Fruit fly (Drosophila melanogaster) whole organism, embryonic: ENCODE results near the gene CG13659.
A peak's percentile ranks its signal among the peaks of the same experiment; 100 is the strongest.

Source experiments
- BEAF-32 ChIP-seq: fragments of 200-800 bp; sonication (Bioruptor generic); optimal IDR thresholded peaks from 3 replicates; lab custom pipeline; 2017; ENCODE audit warnings: missing biosample characterization, missing genetic modification characterization, mild to moderate bottlenecking, moderate library complexity, missing genetic modification reagents
- CG10979 ChIP-seq: fragments of 200-800 bp; sonication (Bioruptor generic); optimal IDR thresholded peaks from 2 replicates; lab custom pipeline; 2018; ENCODE audit warnings: missing biosample characterization, mild to moderate bottlenecking, missing genetic modification characterization, moderate library complexity
- CG11456 ChIP-seq: fragments of 200-800 bp; sonication (Bioruptor generic); IDR thresholded peaks from 3 replicates; pipeline ENCODE4 v1.3.6; 2022; ENCODE audit warnings: missing biosample characterization, missing genetic modification characterization
- CG12104 ChIP-seq: fragments of 200-800 bp; sonication (Bioruptor generic); optimal IDR thresholded peaks from 3 replicates; lab custom pipeline; 2016; ENCODE audit warnings: missing biosample characterization, missing genetic modification characterization
- CG1233 ChIP-seq: fragments of 200-800 bp; sonication (Bioruptor generic); optimal IDR thresholded peaks from 4 replicates; lab custom pipeline; 2018; ENCODE audit warnings: missing biosample characterization, mild to moderate bottlenecking, missing genetic modification characterization
- CG13296 ChIP-seq: fragments of 200-800 bp; sonication (Bioruptor generic); optimal IDR thresholded peaks from 3 replicates; lab custom pipeline; 2018; ENCODE audit warnings: missing biosample characterization, mild to moderate bottlenecking, missing genetic modification characterization
- CG15073 ChIP-seq: fragments of 200-800 bp; sonication (Bioruptor generic); optimal IDR thresholded peaks from 2 replicates; lab custom pipeline; 2016; ENCODE audit warnings: missing biosample characterization, missing genetic modification characterization
- CG15514 ChIP-seq: fragments of 200-800 bp; sonication (Bioruptor generic); optimal IDR thresholded peaks from 3 replicates; lab custom pipeline; 2017; ENCODE audit warnings: missing biosample characterization, missing genetic modification characterization, mild to moderate bottlenecking, moderate library complexity, missing genetic modification reagents
- CG1647 ChIP-seq: fragments of 200-800 bp; sonication (Bioruptor generic); optimal IDR thresholded peaks from 3 replicates; lab custom pipeline; 2016; ENCODE audit warnings: missing biosample characterization, missing genetic modification characterization
- CG32767 ChIP-seq: fragments of 200-800 bp; sonication (Bioruptor generic); IDR thresholded peaks from 2 replicates; pipeline ENCODE4 v1.3.6; 2022; ENCODE audit warnings: missing biosample characterization, missing genetic modification characterization
- CG3281 ChIP-seq: fragments of 200-800 bp; sonication (Bioruptor generic); optimal IDR thresholded peaks from 3 replicates; lab custom pipeline; 2017; ENCODE audit warnings: missing biosample characterization, mild to moderate bottlenecking, missing genetic modification characterization
- CG5245 ChIP-seq: fragments of 200-800 bp; sonication (Bioruptor generic); optimal IDR thresholded peaks from 3 replicates; lab custom pipeline; 2016; ENCODE audit warnings: missing biosample characterization, missing genetic modification characterization
- CG7839 ChIP-seq: fragments of 200-800 bp; sonication (Bioruptor generic); optimal IDR thresholded peaks from 3 replicates; lab custom pipeline; 2018; ENCODE audit warnings: missing biosample characterization, mild to moderate bottlenecking, missing genetic modification characterization, moderate library complexity
- CG9437 ChIP-seq: fragments of 200-800 bp; sonication (Bioruptor generic); optimal IDR thresholded peaks from 2 replicates; lab custom pipeline; 2018; ENCODE audit warnings: missing biosample characterization, mild to moderate bottlenecking, missing genetic modification characterization
- CTCF ChIP-seq: fragments of 200-800 bp; sonication (Bioruptor generic); optimal IDR thresholded peaks from 2 replicates; lab custom pipeline; 2017; ENCODE audit warnings: missing biosample characterization, mild to moderate bottlenecking, missing genetic modification characterization, moderate library complexity
- D19B ChIP-seq: fragments of 200-800 bp; sonication (Bioruptor generic); optimal IDR thresholded peaks from 2 replicates; lab custom pipeline; 2017; ENCODE audit warnings: missing biosample characterization, mild to moderate bottlenecking, missing genetic modification characterization
- Dip2 ChIP-seq: fragments of 200-800 bp; sonication (Bioruptor generic); IDR thresholded peaks from 2 replicates; pipeline ENCODE4 v1.3.6; 2022; ENCODE audit warnings: missing biosample characterization, missing genetic modification characterization
- Dp ChIP-seq: fragments of 200-800 bp; sonication (Bioruptor generic); optimal IDR thresholded peaks from 2 replicates; lab custom pipeline; 2018; ENCODE audit warnings: missing biosample characterization, mild to moderate bottlenecking, missing genetic modification characterization, moderate library complexity
- E2f2 ChIP-seq: fragments of 200-800 bp; sonication (Bioruptor generic); IDR thresholded peaks from 2 replicates; pipeline ENCODE4 v1.3.6; 2022; ENCODE audit warnings: missing biosample characterization, missing genetic modification characterization
- ERR ChIP-seq: fragments of 200-800 bp; sonication (Bioruptor generic); optimal IDR thresholded peaks from 2 replicates; lab custom pipeline; 2016; ENCODE audit warnings: missing biosample characterization, missing genetic modification characterization
- Ets65A ChIP-seq: fragments of 200-800 bp; sonication (Bioruptor generic); peaks from one replicate; lab custom pipeline; 2016; ENCODE audit warnings: missing biosample characterization, missing genetic modification characterization
- Ets97D ChIP-seq: fragments of 200-800 bp; sonication (Bioruptor generic); optimal IDR thresholded peaks from 3 replicates; lab custom pipeline; 2016; ENCODE audit warnings: missing biosample characterization, missing genetic modification characterization
- Med ChIP-seq: fragments of 200-800 bp; sonication (Bioruptor generic); peaks from one replicate; lab custom pipeline; 2016; ENCODE audit warnings: missing biosample characterization, missing genetic modification characterization, mild to moderate bottlenecking, inconsistent platforms, moderate library complexity
- Meics ChIP-seq: fragments of 200-800 bp; sonication (Bioruptor generic); optimal IDR thresholded peaks from 2 replicates; lab custom pipeline; 2017; ENCODE audit warnings: missing biosample characterization, mild to moderate bottlenecking, missing genetic modification characterization
- Nf-YA ChIP-seq: fragments of 200-800 bp; sonication (Bioruptor generic); IDR thresholded peaks from 2 replicates; pipeline ENCODE4 v1.3.6; 2022; ENCODE audit warnings: missing biosample characterization, missing genetic modification characterization
- az2 ChIP-seq: fragments of 200-800 bp; sonication (Bioruptor generic); optimal IDR thresholded peaks from 3 replicates; lab custom pipeline; 2016; ENCODE audit warnings: missing biosample characterization, missing genetic modification characterization
- bcd ChIP-seq: fragments of 200-800 bp; sonication (Bioruptor generic); optimal IDR thresholded peaks from 2 replicates; lab custom pipeline; 2017; ENCODE audit warnings: missing biosample characterization, mild to moderate bottlenecking, missing genetic modification characterization
- bigmax ChIP-seq: fragments of 200-800 bp; sonication (Bioruptor generic); optimal IDR thresholded peaks from 2 replicates; lab custom pipeline; 2018; ENCODE audit warnings: missing biosample characterization, mild to moderate bottlenecking, missing genetic modification characterization
- caup ChIP-seq: fragments of 200-800 bp; sonication (Bioruptor generic); optimal IDR thresholded peaks from 3 replicates; lab custom pipeline; 2017; ENCODE audit warnings: missing biosample characterization, mild to moderate bottlenecking, missing genetic modification characterization, moderate library complexity; ENCODE audit not compliant: severe bottlenecking
- dan ChIP-seq: fragments of 200-800 bp; sonication (Bioruptor generic); IDR thresholded peaks from 2 replicates; pipeline ENCODE4 v1.3.6; 2022; ENCODE audit warnings: missing biosample characterization, missing genetic modification characterization
- ewg ChIP-seq: fragments of 200-800 bp; sonication (Bioruptor generic); optimal IDR thresholded peaks from 3 replicates; lab custom pipeline; 2017; ENCODE audit warnings: mild to moderate bottlenecking, missing biosample characterization, missing genetic modification reagents, missing genetic modification characterization
- klu ChIP-seq: fragments of 200-800 bp; sonication (Bioruptor generic); IDR thresholded peaks from 2 replicates; pipeline ENCODE4 v1.3.6; 2022; ENCODE audit warnings: missing biosample characterization, missing genetic modification characterization
- lab ChIP-seq: fragments of 200-800 bp; sonication (Bioruptor generic); optimal IDR thresholded peaks from 3 replicates; lab custom pipeline; 2017; ENCODE audit warnings: missing biosample characterization, missing genetic modification characterization, mild to moderate bottlenecking, moderate library complexity, missing genetic modification reagents
- mirr ChIP-seq: fragments of 200-800 bp; sonication (Bioruptor generic); optimal IDR thresholded peaks from 3 replicates; lab custom pipeline; 2018; ENCODE audit warnings: missing biosample characterization, mild to moderate bottlenecking, missing genetic modification characterization
- pan ChIP-seq, 4 experiments: fragments of >200 bp in 3 of 4; fragments of 200-800 bp in 1 of 4; sonication (Bioruptor generic) in 1 of 4; optimal IDR thresholded peaks in 3 of 4; IDR thresholded peaks in 1 of 4; 2 replicates each; pipeline versions ENCODE4 v1.3.6 to Lab custom; 2017 to 2022; ENCODE audit warnings: missing biosample characterization in 2 of 4, missing genetic modification characterization in 2 of 4, mixed read lengths in 1 of 4
- pros ChIP-seq: fragments of 200-800 bp; sonication (Bioruptor generic); optimal IDR thresholded peaks from 3 replicates; lab custom pipeline; 2019; ENCODE audit warnings: missing biosample characterization, mild to moderate bottlenecking, missing genetic modification characterization, moderate library complexity
- rib ChIP-seq: fragments of 200-800 bp; sonication (Bioruptor generic); IDR thresholded peaks from 2 replicates; pipeline ENCODE4 v1.3.6; 2022; ENCODE audit warnings: missing biosample characterization, missing genetic modification characterization
- run ChIP-seq: fragments of 200-800 bp; sonication (Bioruptor generic); optimal IDR thresholded peaks from 3 replicates; lab custom pipeline; 2018; ENCODE audit warnings: missing biosample characterization, mild to moderate bottlenecking, missing genetic modification characterization
- sqz ChIP-seq: fragments of 200-800 bp; sonication (Bioruptor generic); optimal IDR thresholded peaks from 3 replicates; lab custom pipeline; 2018; ENCODE audit warnings: missing biosample characterization, mild to moderate bottlenecking, missing genetic modification characterization
- tio ChIP-seq: fragments of 200-800 bp; sonication (Bioruptor generic); optimal IDR thresholded peaks from 2 replicates; lab custom pipeline; 2017; ENCODE audit warnings: missing biosample characterization, missing genetic modification characterization, inconsistent platforms

Gene CG13659

dm6 chr3R:25310843-25311242 lies 10.2 kb downstream of the CG13659 start, which contains the start of gene CG31099:
TSS of gene CG31099 (minus strand) at chr3R:25310943.
- TF ChIP-seq CG12104 (no peak), sqz (GFP tag; lab: Kevin White, UChicago) (no peak), CG5245 (GFP tag; lab: Kevin White, UChicago) (no peak), CG15073 (GFP tag; lab: Kevin White, UChicago) (no peak), D19B (no peak), Nf-YA (GFP tag; lab: Robert Waterston, UW) (no peak), rib (GFP tag; lab: Robert Waterston, UW) (no peak), bigmax (no peak), CG10979 (tag; lab: Kevin White, UChicago) (no peak), az2 (GFP tag; lab: Kevin White, UChicago) (no peak), ewg (no peak)

dm6 chr3R:25312583-25312982 lies 11.9 kb downstream of the CG13659 start:
- TF ChIP-seq dan (GFP tag; lab: Robert Waterston, UW) (no peak), CG1233 (GFP tag; lab: Kevin White, UChicago) (peak; percentile 11), caup (peak; percentile 26), run (no peak), BEAF-32 (GFP tag; lab: Kevin White, UChicago) (no peak), pros (GFP tag; lab: Kevin White, UChicago) (no peak), pan (optimal IDR thresholded peaks at IDR 0.05; lab: Kevin White, UChicago) (no peak), pan (GFP tag; optimal IDR thresholded peaks at IDR 0.05 in 1 of 2, IDR thresholded peaks at IDR 0.05 in 1 of 2) (no peak), Meics (GFP tag; lab: Kevin White, UChicago) (peak; percentile 27), Nf-YA (GFP tag; lab: Robert Waterston, UW) (no peak), tio (GFP tag; lab: Kevin White, UChicago) (no peak), lab (peak; percentile 26), ERR (GFP tag; lab: Kevin White, UChicago) (no peak), Dip2 (GFP tag; lab: Robert Waterston, UW) (peak; percentile 84), CG1647 (GFP tag; lab: Kevin White, UChicago) (no peak), CG15514 (GFP tag; lab: Kevin White, UChicago) (peak; percentile 29), Med (GFP tag; lab: Kevin White, UChicago) (peak; percentile 70), CG13296 (peak; percentile 23), CG3281 (GFP tag; lab: Kevin White, UChicago) (peak; percentile 11), Ets65A (GFP tag; lab: Kevin White, UChicago) (peak; percentile 43), mirr (GFP tag; lab: Kevin White, UChicago) (peak; percentile 49), CG11456 (GFP tag; lab: Robert Waterston, UW) (no peak), klu (GFP tag; lab: Robert Waterston, UW) (no peak), CG32767 (GFP tag; lab: Robert Waterston, UW) (no peak), E2f2 (peak; percentile 63), CTCF (GFP tag; lab: Kevin White, UChicago) (peak; percentile 89), CG9437 (GFP tag; lab: Kevin White, UChicago) (peak; percentile 1), bcd (GFP tag; lab: Kevin White, UChicago) (peak; percentile 3), Ets97D (GFP tag; lab: Kevin White, UChicago) (peak; percentile 22), CG7839 (peak; percentile 11), Dp (GFP tag; lab: Kevin White, UChicago) (peak; percentile 45), CG10979 (tag; lab: Kevin White, UChicago) (no peak)
